Worm (Caenorhabditis elegans): Measurements from ENCODE around the gene pfkb-1.2.

Gene pfkb-1.2

DNA sequence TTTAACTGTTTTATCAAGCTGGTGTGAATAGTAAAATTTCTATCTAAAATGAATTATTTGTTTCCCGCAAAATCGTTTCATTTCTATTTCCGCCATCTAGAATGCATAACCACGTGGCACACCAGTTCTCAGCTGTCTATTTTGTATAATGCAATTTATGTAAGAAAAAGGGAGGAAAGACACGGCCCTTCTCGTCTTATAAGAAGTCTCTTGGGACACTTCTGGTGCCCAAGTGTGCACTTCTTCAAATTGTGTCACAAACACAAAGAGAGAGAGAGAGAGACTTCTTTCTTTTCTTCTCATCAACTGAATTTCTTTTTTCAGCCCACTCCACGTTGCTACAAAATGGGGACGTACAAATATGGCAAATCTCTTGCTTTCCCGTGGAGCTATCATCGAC lies 35.5 kb downstream of the pfkb-1.2 start:
- TF ChIP-seq unc-62 (GFP tag; optimal IDR thresholded peaks at IDR 0.05) = no peak

DNA sequence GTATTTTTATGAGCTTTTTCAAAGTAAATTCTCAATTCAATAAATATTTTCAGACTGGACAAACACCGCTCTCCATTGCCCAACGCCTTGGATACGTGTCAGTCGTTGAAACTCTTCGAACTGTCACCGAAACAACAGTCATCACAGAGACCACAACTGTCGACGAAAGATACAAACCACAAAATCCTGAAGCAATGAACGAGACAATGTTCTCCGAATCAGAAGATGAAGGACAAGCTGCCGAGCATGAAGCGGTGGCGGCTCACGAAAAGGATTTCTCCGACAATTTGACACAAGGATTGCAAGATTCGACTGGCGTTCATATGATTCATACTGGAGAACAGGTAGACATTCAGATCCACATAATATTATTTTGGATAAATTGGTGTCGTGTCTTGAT lies 38.1 kb downstream of the pfkb-1.2 start:
- TF ChIP-seq unc-62 (GFP tag; optimal IDR thresholded peaks at IDR 0.05) = no peak

- TF ChIP-seq unc-62 (GFP tag; optimal IDR thresholded peaks at IDR 0.05) = no peak
Measured at ce11 chrIV:5983191-5983590, 41.5 kb downstream of the pfkb-1.2 start.

ce11 chrIV:5985422-5985821 lies 43.7 kb downstream of the pfkb-1.2 start:
- TF ChIP-seq unc-62 (GFP tag; optimal IDR thresholded peaks at IDR 0.05) = no peak

DNA sequence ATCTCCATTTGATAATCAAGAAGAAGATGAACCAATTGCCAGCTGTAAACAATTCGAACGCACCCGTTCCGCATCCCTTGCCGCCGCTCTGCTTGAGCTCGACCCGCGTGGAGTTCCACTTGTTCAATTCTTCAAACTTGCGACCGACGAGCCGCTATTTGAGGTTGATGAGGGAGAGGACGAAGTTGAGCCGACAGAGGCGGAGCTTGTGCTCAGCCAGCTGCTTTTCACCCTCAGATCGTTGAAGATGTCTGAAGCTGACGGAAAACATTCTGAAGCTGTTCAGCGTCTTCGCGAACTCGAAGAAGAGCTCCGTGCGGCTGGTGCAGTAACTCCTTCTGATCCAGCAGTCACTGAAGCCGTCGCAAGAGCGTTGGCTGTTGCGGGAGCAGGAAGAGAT lies 44.1 kb downstream of the pfkb-1.2 start:
- TF ChIP-seq unc-62 (GFP tag; optimal IDR thresholded peaks at IDR 0.05) = no peak

- TF ChIP-seq unc-62 (GFP tag; optimal IDR thresholded peaks at IDR 0.05) = no peak
Measured at ce11 chrIV:5986829-5987228, 45.1 kb downstream of the pfkb-1.2 start.

DNA sequence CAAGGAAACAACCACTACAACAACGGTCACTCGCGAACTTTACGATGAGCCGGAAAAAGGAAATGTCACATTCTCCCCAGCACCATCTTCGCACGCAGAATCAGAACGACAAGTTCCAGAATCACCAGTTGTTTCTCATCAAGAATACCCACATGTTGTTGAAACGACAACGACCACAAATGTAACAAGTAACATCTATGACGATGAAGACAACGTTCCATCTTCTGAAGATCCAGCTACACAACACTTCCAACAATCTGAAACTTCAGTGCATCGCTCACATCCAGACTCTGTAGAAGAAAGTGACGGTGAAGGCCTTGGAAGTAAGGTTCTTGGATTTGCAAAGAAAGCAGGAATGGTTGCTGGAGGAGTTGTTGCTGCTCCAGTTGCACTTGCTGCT lies 48.8 kb downstream of the pfkb-1.2 start:
- no peak for TF ChIP-seq unc-62 (GFP tag; optimal IDR thresholded peaks at IDR 0.05)
